Worm (Caenorhabditis elegans): ENCODE data around the gene K04C2.3.

K04C2.3 gene

ce11 chrIII:6887574-6887973 lies 14.7 kb downstream of the K04C2.3 start:
- no peak for TF ChIP-seq ceh-91 (GFP tag; IDR thresholded peaks at IDR 0.05)
- 0 out of 2 replicates have a peak, but pooled peaks have one; percentile 63 for TF ChIP-seq Y95B8A.8 (GFP tag; IDR thresholded peaks at IDR 0.05)
- peak; percentile 77 for TF ChIP-seq mxl-1 (tag; optimal IDR thresholded peaks at IDR 0.05)
- no peak for TF ChIP-seq dpl-1 (GFP tag; optimal IDR thresholded peaks at IDR 0.05)
- 0 out of 2 replicates have a peak, but pooled peaks have one; percentile 56 for TF ChIP-seq ceh-100 (GFP tag; IDR thresholded peaks at IDR 0.05)
- TF ChIP-seq mes-4 (tag; optimal IDR thresholded peaks at IDR 0.05) = peak; percentile 62
- TF ChIP-seq F37B4.10 (GFP tag; IDR thresholded peaks at IDR 0.05) = 0 out of 2 replicates have a peak, but pooled peaks have one; percentile 62
- TF ChIP-seq mel-28 (tag; optimal IDR thresholded peaks at IDR 0.05; ENCODE audit: borderline replicate concordance) = no peak
- peak; percentile 54 for TF ChIP-seq repo-1 (tag; optimal IDR thresholded peaks at IDR 0.05)
- peak; percentile 76 for TF ChIP-seq rcor-1 (GFP tag; IDR thresholded peaks at IDR 0.05)
- TF ChIP-seq ztf-25 (GFP tag; IDR thresholded peaks at IDR 0.05) = peak; percentile 93
- TF ChIP-seq tbx-9 (tag; optimal IDR thresholded peaks at IDR 0.05; ENCODE audit: borderline replicate concordance) = no peak
- peak; percentile 96 for TF ChIP-seq lin-26 (GFP tag; IDR thresholded peaks at IDR 0.05)
- TF ChIP-seq nhr-120 (GFP tag; IDR thresholded peaks at IDR 0.05) = 0 out of 2 replicates have a peak, but pooled peaks have one; percentile 40
- TF ChIP-seq lin-35 (GFP tag; optimal IDR thresholded peaks at IDR 0.05) = peak in 1 of 3 experiments; percentile 60
- TF ChIP-seq F57A8.1 (GFP tag; optimal IDR thresholded peaks at IDR 0.05) = no peak
- TF ChIP-seq lsy-27 (tag; optimal IDR thresholded peaks at IDR 0.05; ENCODE audit: borderline replicate concordance, insufficient read depth) = peak; percentile 64
- peak; percentile 95 for TF ChIP-seq B0261.1 (tag; optimal IDR thresholded peaks at IDR 0.05)
- TF ChIP-seq dpff-1 (tag; optimal IDR thresholded peaks at IDR 0.05) = no peak
- peak; percentile 40 for TF ChIP-seq nhr-27 (tag; optimal IDR thresholded peaks at IDR 0.05)
- peak; percentile 51 for TF ChIP-seq fkh-3 (tag; optimal IDR thresholded peaks at IDR 0.05)
- peak; percentile 32; the same call in 1 of the 2 replicates for TF ChIP-seq egrh-3 (GFP tag; IDR thresholded peaks at IDR 0.05)
- no peak for TF ChIP-seq ccch-3 (GFP tag; optimal IDR thresholded peaks at IDR 0.05)
- no peak for TF ChIP-seq T07F8.4 (tag; optimal IDR thresholded peaks at IDR 0.05)
- TF ChIP-seq F33H1.4 (GFP tag; IDR thresholded peaks at IDR 0.05) = peak; percentile 37; the same call in 1 of the 2 replicates
- peak; percentile 46 for TF ChIP-seq tlf-1 (GFP tag; optimal IDR thresholded peaks at IDR 0.05)
- no peak for TF ChIP-seq bed-1 (GFP tag; IDR thresholded peaks at IDR 0.05)
- peak; percentile 75 for TF ChIP-seq unc-130 (GFP tag; optimal IDR thresholded peaks at IDR 0.05)
- TF ChIP-seq lin-40 (tag; optimal IDR thresholded peaks at IDR 0.05) = peak; percentile 21
- TF ChIP-seq ceh-58 (GFP tag; IDR thresholded peaks at IDR 0.05) = no peak
- no peak for TF ChIP-seq bed-2 (GFP tag; IDR thresholded peaks at IDR 0.05)
- peak; percentile 71; the same call in 1 of the 2 replicates for TF ChIP-seq let-526 (GFP tag; IDR thresholded peaks at IDR 0.05)
- peak; percentile 64 for TF ChIP-seq ekl-4 (GFP tag; IDR thresholded peaks at IDR 0.05)
- TF ChIP-seq ceh-79 (tag; optimal IDR thresholded peaks at IDR 0.05) = no peak
- TF ChIP-seq ztf-28 (GFP tag; IDR thresholded peaks at IDR 0.05) = peak; percentile 73
- peak; percentile 99 for TF ChIP-seq tbp1 (GFP tag; optimal IDR thresholded peaks at IDR 0.05)
- TF ChIP-seq K12H6.12 (tag; optimal IDR thresholded peaks at IDR 0.05) = peak; percentile 53
- peak; percentile 76 for TF ChIP-seq F49E8.2 (tag; optimal IDR thresholded peaks at IDR 0.05; ENCODE audit: insufficient read depth)
- TF ChIP-seq D2030.7 (GFP tag; IDR thresholded peaks at IDR 0.05) = peak; percentile 85
- peak; percentile 92 for TF ChIP-seq Y56A3A.18 (GFP tag; IDR thresholded peaks at IDR 0.05)
- TF ChIP-seq hmg-1.2 (GFP tag; IDR thresholded peaks at IDR 0.05) = peak; percentile 85
- no peak; the same call in 1 of the 2 replicates for TF ChIP-seq K11D2.4 (GFP tag; IDR thresholded peaks at IDR 0.05)
- TF ChIP-seq rpc-1 (optimal IDR thresholded peaks at IDR 0.05) = peak; percentile 86
- TF ChIP-seq rpc-1 (tag; optimal IDR thresholded peaks at IDR 0.05) = peak; percentile 93
- TF ChIP-seq F23B12.7 (tag; optimal IDR thresholded peaks at IDR 0.05; ENCODE audit: insufficient read depth) = peak; percentile 92
- no peak for TF ChIP-seq lin-54 (GFP tag; optimal IDR thresholded peaks at IDR 0.05)
- TF ChIP-seq nfya-1 (tag; optimal IDR thresholded peaks at IDR 0.05; ENCODE audit: borderline replicate concordance, insufficient read depth) = no peak
- no peak for TF ChIP-seq B0336.3 (GFP tag; IDR thresholded peaks at IDR 0.05)
- TF ChIP-seq sptf-2 (GFP tag; optimal IDR thresholded peaks at IDR 0.05) = no peak
